Worm (Caenorhabditis elegans) whole organism, midembryonic: ENCODE measurements around the gene Y41C4A.32.

ENCODE experiments used
- flt-1 ChIP-seq: fragments of 200-800 bp; sonication (Bioruptor generic); IDR thresholded peaks from 2 replicates; pipeline ENCODE4 v1.3.6; 2022; ENCODE audit warnings: missing genetic modification characterization, missing compliant biosample characterization
- klf-2 ChIP-seq: fragments of 200-800 bp; sonication (Bioruptor generic); conservative IDR thresholded peaks from 2 replicates; pipeline ENCODE4 v1.3.6; 2022; ENCODE audit warnings: missing genetic modification reagents, missing genetic modification characterization, missing compliant biosample characterization
- med-1 ChIP-seq: sonication (generic microtip); optimal IDR thresholded peaks from 2 replicates; lab custom pipeline; 2017; ENCODE audit warnings: missing genetic modification characterization, mild to moderate bottlenecking, missing compliant biosample characterization, antibody characterized with exemption, missing genetic modification reagents; ENCODE audit not compliant: insufficient read depth
- ref-1 ChIP-seq: fragments of 200-800 bp; sonication (Bioruptor generic); conservative IDR thresholded peaks from 2 replicates; pipeline ENCODE4 v1.3.6; 2022; ENCODE audit warnings: missing genetic modification reagents, missing genetic modification characterization, missing compliant biosample characterization
- ztf-29 ChIP-seq: fragments of 200-800 bp; sonication (Bioruptor generic); IDR thresholded peaks from 2 replicates; pipeline ENCODE4 v1.3.6; 2022; ENCODE audit warnings: missing genetic modification reagents, missing genetic modification characterization, missing compliant biosample characterization

ce11 chrIII:11718548-11718947 lies 3.0 kb upstream of the Y41C4A.32 start, which contains the start of gene Y41C4A.9:
- no peak for TF ChIP-seq klf-2 (GFP tag; lab: Robert Waterston, UW)
- TF ChIP-seq ztf-29, result no peak
- no peak for TF ChIP-seq ref-1
- TF ChIP-seq flt-1 (GFP tag; lab: Robert Waterston, UW), result no peak
- TF ChIP-seq med-1 (GFP tag; lab: Kevin White, UChicago), result no peak
